Fruit fly (Drosophila melanogaster) whole organism, wandering third instar larva: ENCODE results near the gene CG7031.

Source experiments
- Abd-B ChIP-seq: fragments of >200 bp; optimal IDR thresholded peaks from 2 replicates; lab custom pipeline; 2017; ENCODE audit warnings: missing biosample characterization, missing genetic modification characterization
- Hr78 ChIP-seq: fragments of >200 bp; optimal IDR thresholded peaks from 2 replicates; lab custom pipeline; 2017; ENCODE audit warnings: missing biosample characterization, missing genetic modification characterization
- Myc ChIP-seq: fragments of >200 bp; optimal IDR thresholded peaks from 2 replicates; lab custom pipeline; 2017
- dsf ChIP-seq: sonication (Bioruptor generic); optimal IDR thresholded peaks from 2 replicates; lab custom pipeline; 2016; ENCODE audit warnings: missing biosample characterization, missing genetic modification characterization, borderline replicate concordance
- fru ChIP-seq: fragments of 200-800 bp; sonication (Bioruptor generic); optimal IDR thresholded peaks from 3 replicates; lab custom pipeline; 2016; ENCODE audit warnings: missing biosample characterization, mild to moderate bottlenecking, missing genetic modification characterization
- pan ChIP-seq: fragments of >200 bp; optimal IDR thresholded peaks from 2 replicates; lab custom pipeline; 2017
- psq ChIP-seq: fragments of 200-800 bp; sonication (Bioruptor generic); optimal IDR thresholded peaks from 3 replicates; lab custom pipeline; 2017; ENCODE audit warnings: missing biosample characterization, mild to moderate bottlenecking, missing genetic modification characterization, moderate library complexity
- tai ChIP-seq: sonication (Bioruptor generic); optimal IDR thresholded peaks from 2 replicates; lab custom pipeline; 2016; ENCODE audit warnings: missing biosample characterization, missing genetic modification characterization
- usp ChIP-seq: fragments of >200 bp; optimal IDR thresholded peaks from 2 replicates; lab custom pipeline; 2017; ENCODE audit warnings: missing biosample characterization, missing genetic modification characterization

- no peak for TF ChIP-seq dsf (GFP tag; lab: Kevin White, UChicago)
- no peak for TF ChIP-seq pan (lab: Kevin White, UChicago)
- TF ChIP-seq usp, result no peak
- TF ChIP-seq psq (GFP tag; lab: Kevin White, UChicago), result no peak
- no peak for TF ChIP-seq tai
- TF ChIP-seq Myc (lab: Kevin White, UChicago), result no peak
- no peak for TF ChIP-seq Abd-B (GFP tag; lab: Kevin White, UChicago)
- TF ChIP-seq fru, result no peak
- TF ChIP-seq Hr78, result no peak
Observed at dm6 chr3R:22771670-22772069, 32.4 kb upstream of the CG7031 start, which contains the start of gene CG43095.
